Fruit fly (Drosophila melanogaster): ENCODE results near the gene CG18731.

CG18731 gene

dm6 chr3R:29772795-29773331 is 48.0 kb downstream of the CG18731 start (continued):
- no peak for TF ChIP-seq pho (GFP tag; optimal IDR thresholded peaks at IDR 0.05)
- TF ChIP-seq CG9727 (GFP tag; optimal IDR thresholded peaks at IDR 0.05), result no peak
- no peak for TF ChIP-seq CG17568 (GFP tag; optimal IDR thresholded peaks at IDR 0.05)
- peak; percentile 17 for TF ChIP-seq ftz-f1 (GFP tag; optimal IDR thresholded peaks at IDR 0.05)
- no peak for TF ChIP-seq CG2116 (GFP tag; optimal IDR thresholded peaks at IDR 0.05)
- TF ChIP-seq lmd (GFP tag; IDR thresholded peaks at IDR 0.05), result no peak
- TF ChIP-seq HLH54F (GFP tag; optimal IDR thresholded peaks at IDR 0.05), result no peak
- TF ChIP-seq gce (GFP tag; IDR thresholded peaks at IDR 0.05), result peak; percentile 37; the same call in 1 of the 3 replicates
- TF ChIP-seq Hr39 (optimal IDR thresholded peaks at IDR 0.05), result no peak
- TF ChIP-seq gsb (GFP tag; IDR thresholded peaks at IDR 0.05), result no peak
- peak; percentile 40 for TF ChIP-seq CrebB (tag; optimal IDR thresholded peaks at IDR 0.05)
- TF ChIP-seq fd64A (GFP tag; optimal IDR thresholded peaks at IDR 0.05), result peak; percentile 24
- no peak for TF ChIP-seq CG17802 (tag; optimal IDR thresholded peaks at IDR 0.05)
- no peak for TF ChIP-seq D (optimal IDR thresholded peaks at IDR 0.05)
- peak; percentile 8 for TF ChIP-seq D (GFP tag; optimal IDR thresholded peaks at IDR 0.05)
- TF ChIP-seq NC2α (GFP tag; optimal IDR thresholded peaks at IDR 0.05), result no peak
- peak; percentile 47 for TF ChIP-seq Scr (GFP tag; IDR thresholded peaks at IDR 0.05; ENCODE audit: partially characterized antibody)
- TF ChIP-seq CG34376 (GFP tag; optimal IDR thresholded peaks at IDR 0.05), result peak; percentile 66
- no peak for TF ChIP-seq NC2β (GFP tag; optimal IDR thresholded peaks at IDR 0.05)
- TF ChIP-seq CG6765 (GFP tag; optimal IDR thresholded peaks at IDR 0.05), result no peak
- TF ChIP-seq sd (tag; optimal IDR thresholded peaks at IDR 0.05), result peak; percentile 94
- no peak for TF ChIP-seq CG6813 (GFP tag; optimal IDR thresholded peaks at IDR 0.05)
- peak; percentile 29; the same call in 1 of the 2 replicates for TF ChIP-seq amos (GFP tag; IDR thresholded peaks at IDR 0.05; ENCODE audit: partially characterized antibody)
- peak; percentile 24 for TF ChIP-seq CG10431 (GFP tag; optimal IDR thresholded peaks at IDR 0.05)
- no peak for TF ChIP-seq CG5245 (GFP tag; optimal IDR thresholded peaks at IDR 0.05)
- TF ChIP-seq CG3281 (GFP tag; optimal IDR thresholded peaks at IDR 0.05), result peak; percentile 35
- TF ChIP-seq CG8924 (tag; optimal IDR thresholded peaks at IDR 0.05), result peak; percentile 15
- TF ChIP-seq CG10959 (GFP tag; IDR thresholded peaks at IDR 0.05), result 0 out of 2 replicates have a peak, but pooled peaks have one; percentile 16
- peak; percentile 83 for TF ChIP-seq yki (optimal IDR thresholded peaks at IDR 0.05)
- TF ChIP-seq zfh1 (GFP tag; IDR thresholded peaks at IDR 0.05), result no peak
- TF ChIP-seq Hr51 (GFP tag; optimal IDR thresholded peaks at IDR 0.05), result peak in 1 of 2 experiments; percentile 11
- TF ChIP-seq wdn (GFP tag; IDR thresholded peaks at IDR 0.05), result 0 out of 2 replicates have a peak, but pooled peaks have one; percentile 18
- peak; percentile 76 for TF ChIP-seq kay (GFP tag; optimal IDR thresholded peaks at IDR 0.05)
- TF ChIP-seq stwl (tag; optimal IDR thresholded peaks at IDR 0.05), result peak; percentile 5
- peak; percentile 51 for TF ChIP-seq Hey (tag; optimal IDR thresholded peaks at IDR 0.05)
- TF ChIP-seq en (GFP tag; optimal IDR thresholded peaks at IDR 0.05), result no peak
- TF ChIP-seq CG17328 (GFP tag; IDR thresholded peaks at IDR 0.05), result peak; percentile 41; the same call in 1 of the 2 replicates
- no peak for TF ChIP-seq ab (GFP tag; optimal IDR thresholded peaks at IDR 0.05)
- no peak for TF ChIP-seq CG32772 (GFP tag; IDR thresholded peaks at IDR 0.05)
- TF ChIP-seq ro (GFP tag; IDR thresholded peaks at IDR 0.05), result no peak
- peak in 1 of 2 experiments; percentile 40 for TF ChIP-seq bsh (GFP tag; optimal IDR thresholded peaks at IDR 0.05)
- TF ChIP-seq D19A (tag; optimal IDR thresholded peaks at IDR 0.05), result peak; percentile 19
- TF ChIP-seq NFAT (GFP tag; IDR thresholded peaks at IDR 0.05), result peak; percentile 72
- no peak for TF ChIP-seq zen (tag; optimal IDR thresholded peaks at IDR 0.05)
- TF ChIP-seq nom (GFP tag; optimal IDR thresholded peaks at IDR 0.05), result peak; percentile 75
- peak; percentile 41; the same call in 1 of the 2 replicates for TF ChIP-seq nerfin-2 (GFP tag; IDR thresholded peaks at IDR 0.05; ENCODE audit: partially characterized antibody)
- no peak for TF ChIP-seq CG31388 (GFP tag; optimal IDR thresholded peaks at IDR 0.05)
- TF ChIP-seq esg (GFP tag; conservative IDR thresholded peaks at IDR 0.05), result no peak
- no peak for TF ChIP-seq fru (optimal IDR thresholded peaks at IDR 0.05)
- TF ChIP-seq nau (GFP tag; optimal IDR thresholded peaks at IDR 0.05), result peak; percentile 35
- TF ChIP-seq sna (GFP tag; IDR thresholded peaks at IDR 0.05; ENCODE audit: partially characterized antibody), result peak; percentile 47

Data from whole organism, embryonic.